Worm (Caenorhabditis elegans) whole organism, L1 larva: Measurements from ENCODE around the gene K01A12.3.

Experiments used
- elt-2 ChIP-seq: sonication (generic microtip); optimal IDR thresholded peaks from 2 replicates; lab custom pipeline; 2016; ENCODE audit warnings: missing genetic modification characterization, mild to moderate bottlenecking, inconsistent platforms, missing compliant biosample characterization, missing genetic modification reagents
- lin-15B ChIP-seq: fragments of 150-350 bp; sonication (generic microtip); optimal IDR thresholded peaks from 3 replicates; lab custom pipeline; 2014; ENCODE audit warnings: missing biosample characterization, missing genetic modification characterization
- lin-39 ChIP-seq: fragments of 150-350 bp; optimal IDR thresholded peaks from 2 replicates; lab custom pipeline; 2014; ENCODE audit warnings: missing biosample characterization, missing genetic modification reagents, missing genetic modification characterization
- mdl-1 ChIP-seq, 2 experiments: fragments of 150-350 bp; optimal IDR thresholded peaks; 2 replicates each; lab custom pipeline; 2014 to 2017; ENCODE audit warnings: missing biosample characterization in 2 of 2, missing genetic modification characterization in 2 of 2, inconsistent platforms in 1 of 2
- nhr-76 ChIP-seq: sonication (generic microtip); optimal IDR thresholded peaks from 2 replicates; lab custom pipeline; 2017; ENCODE audit warnings: missing biosample characterization, missing genetic modification characterization
- tbx-2 ChIP-seq: sonication (generic microtip); optimal IDR thresholded peaks from 2 replicates; lab custom pipeline; 2016; ENCODE audit warnings: missing genetic modification characterization, missing compliant biosample characterization
- unc-62 ChIP-seq: fragments of 150-350 bp; optimal IDR thresholded peaks from 2 replicates; lab custom pipeline; 2014; ENCODE audit warnings: missing biosample characterization, missing genetic modification reagents, missing genetic modification characterization

DNA sequence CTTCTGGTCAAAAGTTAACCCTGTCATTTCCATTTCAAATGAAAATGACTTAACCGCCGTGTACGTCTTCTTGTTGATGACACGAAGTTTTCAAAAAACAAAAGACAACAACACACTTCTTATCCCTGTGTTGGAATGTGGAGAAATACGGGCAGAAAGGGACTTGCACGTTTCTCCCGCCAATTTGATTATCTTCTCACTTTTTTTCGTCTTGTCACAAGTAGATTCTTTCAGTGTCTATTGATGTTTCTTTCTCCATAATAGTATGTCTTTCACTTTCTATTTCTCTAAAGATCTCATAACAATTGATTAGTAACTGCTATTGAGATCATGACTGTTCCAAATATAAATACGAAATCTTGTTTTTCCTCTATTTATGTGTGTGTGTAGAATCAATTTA, 34.5 kb upstream of the K01A12.3 start:
- TF ChIP-seq nhr-76 (tag; lab: Kevin White, UChicago) (no peak), lin-15B (tag; lab: Kevin White, UChicago) (no peak), lin-39 (tag; lab: Kevin White, UChicago) (no peak), mdl-1 (tag; optimal IDR thresholded peaks at IDR 0.05; lab: Kevin White, UChicago) (no peak), elt-2 (no peak), unc-62 (GFP tag; lab: Kevin White, UChicago) (no peak), tbx-2 (tag; lab: Kevin White, UChicago) (no peak)
